Fruit fly (Drosophila melanogaster) whole organism, embryonic: Measurements from ENCODE around the gene SmydA-9.

ENCODE experiments used
- ATbp ChIP-seq: fragments of 200-800 bp; sonication (Bioruptor generic); optimal IDR thresholded peaks from 2 replicates; lab custom pipeline; 2017; ENCODE audit warnings: missing biosample characterization, mild to moderate bottlenecking, missing genetic modification characterization, missing genetic modification reagents
- Bgb ChIP-seq: fragments of 200-800 bp; sonication (Bioruptor generic); IDR thresholded peaks from 2 replicates; pipeline ENCODE4 v1.3.6; 2022; ENCODE audit warnings: missing biosample characterization, missing genetic modification characterization; ENCODE audit not compliant: partially characterized antibody
- C15 ChIP-seq: fragments of 200-800 bp; sonication (Bioruptor generic); IDR thresholded peaks from 3 replicates; pipeline ENCODE4 v1.3.6; 2022; ENCODE audit warnings: missing biosample characterization, missing genetic modification characterization
- CG10431 ChIP-seq: fragments of 200-800 bp; sonication (Bioruptor generic); optimal IDR thresholded peaks from 3 replicates; lab custom pipeline; 2018; ENCODE audit warnings: missing biosample characterization, mild to moderate bottlenecking, missing genetic modification characterization
- CG13287 ChIP-seq: fragments of 200-800 bp; sonication (Bioruptor generic); IDR thresholded peaks from 2 replicates; pipeline ENCODE4 v1.3.6; 2022; ENCODE audit warnings: missing biosample characterization, missing genetic modification characterization; ENCODE audit not compliant: partially characterized antibody
- CG13296 ChIP-seq: fragments of 200-800 bp; sonication (Bioruptor generic); optimal IDR thresholded peaks from 3 replicates; lab custom pipeline; 2018; ENCODE audit warnings: missing biosample characterization, mild to moderate bottlenecking, missing genetic modification characterization
- CG14710 ChIP-seq: fragments of 200-800 bp; sonication (Bioruptor generic); optimal IDR thresholded peaks from 3 replicates; lab custom pipeline; 2019; ENCODE audit warnings: missing biosample characterization, mild to moderate bottlenecking, missing genetic modification characterization, moderate library complexity
- CG15479 ChIP-seq: fragments of 200-800 bp; sonication (Bioruptor generic); optimal IDR thresholded peaks from 3 replicates; lab custom pipeline; 2019; ENCODE audit warnings: missing biosample characterization, mild to moderate bottlenecking, missing genetic modification characterization, moderate library complexity
- CG15514 ChIP-seq: fragments of 200-800 bp; sonication (Bioruptor generic); optimal IDR thresholded peaks from 3 replicates; lab custom pipeline; 2017; ENCODE audit warnings: missing biosample characterization, missing genetic modification characterization, mild to moderate bottlenecking, moderate library complexity, missing genetic modification reagents
- CG16813 ChIP-seq: fragments of 200-800 bp; sonication (Bioruptor generic); IDR thresholded peaks from 3 replicates; pipeline ENCODE4 v1.3.6; 2022; ENCODE audit warnings: missing biosample characterization, missing genetic modification characterization; ENCODE audit not compliant: partially characterized antibody
- CG17328 ChIP-seq: fragments of 200-800 bp; sonication (Bioruptor generic); IDR thresholded peaks from 2 replicates; pipeline ENCODE4 v1.3.6; 2022; ENCODE audit warnings: missing biosample characterization, missing genetic modification characterization
- CG2199 ChIP-seq: fragments of 200-800 bp; sonication (Bioruptor generic); IDR thresholded peaks from 3 replicates; pipeline ENCODE4 v1.3.6; 2022; ENCODE audit warnings: missing biosample characterization, missing genetic modification characterization
- CG2712 ChIP-seq: fragments of 200-800 bp; optimal IDR thresholded peaks from 3 replicates; lab custom pipeline; 2019; ENCODE audit warnings: missing biosample characterization, mild to moderate bottlenecking, missing genetic modification characterization, moderate library complexity
- CG2875 ChIP-seq: fragments of 200-800 bp; sonication (Bioruptor generic); optimal IDR thresholded peaks from 2 replicates; lab custom pipeline; 2017; ENCODE audit warnings: missing biosample characterization, mild to moderate bottlenecking, missing genetic modification characterization, missing genetic modification reagents
- CG31388 ChIP-seq: fragments of 200-800 bp; sonication (Bioruptor generic); optimal IDR thresholded peaks from 2 replicates; lab custom pipeline; 2016; ENCODE audit warnings: missing biosample characterization, missing genetic modification characterization
- CG32772 ChIP-seq: fragments of 200-800 bp; sonication (Bioruptor generic); IDR thresholded peaks from 2 replicates; pipeline ENCODE4 v1.3.6; 2022; ENCODE audit warnings: missing biosample characterization, missing genetic modification characterization
- CG4282 ChIP-seq: fragments of 200-800 bp; sonication (Bioruptor generic); optimal IDR thresholded peaks from 2 replicates; lab custom pipeline; 2016; ENCODE audit warnings: missing biosample characterization, missing genetic modification characterization
- CG4404 ChIP-seq: fragments of 200-800 bp; sonication (Bioruptor generic); IDR thresholded peaks from 2 replicates; pipeline ENCODE4 v1.3.6; 2022; ENCODE audit warnings: missing biosample characterization, missing genetic modification characterization
- CG4854 ChIP-seq: fragments of 200-800 bp; sonication (Bioruptor generic); optimal IDR thresholded peaks from 2 replicates; lab custom pipeline; 2016; ENCODE audit warnings: missing biosample characterization, missing genetic modification characterization, inconsistent platforms
- CG6689 ChIP-seq: fragments of 200-800 bp; sonication (Bioruptor generic); IDR thresholded peaks from 2 replicates; pipeline ENCODE4 v1.3.6; 2022; ENCODE audit warnings: missing biosample characterization, missing genetic modification characterization
- CG6813 ChIP-seq: fragments of 200-800 bp; sonication (Bioruptor generic); optimal IDR thresholded peaks from 2 replicates; lab custom pipeline; 2017; ENCODE audit warnings: missing biosample characterization, missing genetic modification characterization, mild to moderate bottlenecking, moderate library complexity, missing genetic modification reagents
- CG8359 ChIP-seq: fragments of 200-800 bp; sonication (Bioruptor generic); optimal IDR thresholded peaks from 2 replicates; lab custom pipeline; 2017; ENCODE audit warnings: missing biosample characterization, mild to moderate bottlenecking, missing genetic modification characterization, borderline replicate concordance
- CG8944 ChIP-seq: fragments of 200-800 bp; sonication (Bioruptor generic); optimal IDR thresholded peaks from 3 replicates; lab custom pipeline; 2016; ENCODE audit warnings: missing biosample characterization, missing genetic modification characterization
- Chrac-16 ChIP-seq: fragments of 200-800 bp; sonication (Bioruptor generic); optimal IDR thresholded peaks from 3 replicates; lab custom pipeline; 2016; ENCODE audit warnings: missing biosample characterization, missing genetic modification characterization
- Dip3 ChIP-seq: fragments of 200-800 bp; sonication (Bioruptor generic); optimal IDR thresholded peaks from 3 replicates; lab custom pipeline; 2016; ENCODE audit warnings: missing biosample characterization, missing genetic modification characterization
- Fer1 ChIP-seq: fragments of 200-800 bp; sonication (Bioruptor generic); optimal IDR thresholded peaks from 2 replicates; lab custom pipeline; 2017; ENCODE audit warnings: missing biosample characterization, mild to moderate bottlenecking, missing genetic modification characterization
- H15 ChIP-seq: fragments of 200-800 bp; sonication (Bioruptor generic); IDR thresholded peaks from 3 replicates; pipeline ENCODE4 v1.3.6; 2022; ENCODE audit warnings: missing biosample characterization, missing genetic modification characterization
- Lpt ChIP-seq: fragments of >200 bp; optimal IDR thresholded peaks from 2 replicates; lab custom pipeline; 2018; ENCODE audit warnings: missing biosample characterization, missing genetic modification characterization
- Sox102F ChIP-seq: fragments of 200-800 bp; sonication (Bioruptor generic); optimal IDR thresholded peaks from 2 replicates; lab custom pipeline; 2018; ENCODE audit warnings: missing biosample characterization, mild to moderate bottlenecking, missing genetic modification characterization, moderate library complexity
- TFAM ChIP-seq: fragments of 200-800 bp; sonication (Bioruptor generic); optimal IDR thresholded peaks from 2 replicates; lab custom pipeline; 2017; ENCODE audit warnings: missing biosample characterization, missing genetic modification characterization, inconsistent platforms
- Taf1 ChIP-seq: fragments of 200-800 bp; sonication (Bioruptor generic); IDR thresholded peaks from 2 replicates; pipeline ENCODE4 v1.3.6; 2022; ENCODE audit warnings: missing biosample characterization, missing genetic modification characterization
- amos ChIP-seq: fragments of 200-800 bp; sonication (Bioruptor generic); IDR thresholded peaks from 2 replicates; pipeline ENCODE4 v1.3.6; 2022; ENCODE audit warnings: missing biosample characterization, missing genetic modification characterization; ENCODE audit not compliant: partially characterized antibody
- br ChIP-seq: fragments of >200 bp; optimal IDR thresholded peaks from 2 replicates; lab custom pipeline; 2017
- cato ChIP-seq: fragments of 200-800 bp; sonication (Bioruptor generic); optimal IDR thresholded peaks from 2 replicates; lab custom pipeline; 2016; ENCODE audit warnings: missing biosample characterization, missing genetic modification characterization, borderline replicate concordance
- dmrt11E ChIP-seq: fragments of 200-800 bp; sonication (Bioruptor generic); optimal IDR thresholded peaks from 3 replicates; lab custom pipeline; 2018; ENCODE audit warnings: missing biosample characterization, mild to moderate bottlenecking, missing genetic modification characterization, moderate library complexity
- emc ChIP-seq: fragments of 200-800 bp; sonication (Bioruptor generic); optimal IDR thresholded peaks from 2 replicates; lab custom pipeline; 2016; ENCODE audit warnings: missing biosample characterization, missing genetic modification characterization
- ewg ChIP-seq: fragments of 200-800 bp; sonication (Bioruptor generic); optimal IDR thresholded peaks from 3 replicates; lab custom pipeline; 2017; ENCODE audit warnings: mild to moderate bottlenecking, missing biosample characterization, missing genetic modification reagents, missing genetic modification characterization
- fru ChIP-seq: fragments of >200 bp; optimal IDR thresholded peaks from 2 replicates; lab custom pipeline; 2017
- grn ChIP-seq: fragments of 200-800 bp; sonication (Bioruptor generic); optimal IDR thresholded peaks from 3 replicates; lab custom pipeline; 2017; ENCODE audit warnings: missing biosample characterization, missing genetic modification characterization
- gsb ChIP-seq: fragments of 200-800 bp; sonication (Bioruptor generic); IDR thresholded peaks from 2 replicates; pipeline ENCODE4 v1.3.6; 2022; ENCODE audit warnings: missing biosample characterization, missing genetic modification characterization
- insv ChIP-seq, 2 experiments: fragments of 200-800 bp; sonication (Bioruptor generic); optimal IDR thresholded peaks; 3 replicates each; lab custom pipeline; 2016 to 2018; ENCODE audit warnings: missing biosample characterization in 2 of 2, missing genetic modification characterization in 2 of 2
- inv ChIP-seq: fragments of 200-800 bp; sonication (Bioruptor generic); IDR thresholded peaks from 2 replicates; pipeline ENCODE4 v1.3.6; 2022; ENCODE audit warnings: missing biosample characterization, missing genetic modification characterization; ENCODE audit not compliant: partially characterized antibody
- lov ChIP-seq, 2 experiments: fragments of 200-800 bp in 1 of 2; fragments of >200 bp in 1 of 2; sonication (Bioruptor generic) in 1 of 2; IDR thresholded peaks in 1 of 2; optimal IDR thresholded peaks in 1 of 2; 2 replicates in 1 of 2; 3 replicates in 1 of 2; pipeline versions ENCODE4 v1.3.6 to Lab custom; 2017 to 2022; ENCODE audit warnings: missing biosample characterization in 1 of 2, missing genetic modification characterization in 1 of 2
- row ChIP-seq: fragments of 200-800 bp; sonication (Bioruptor generic); IDR thresholded peaks from 3 replicates; pipeline ENCODE4 v1.3.6; 2022; ENCODE audit warnings: missing biosample characterization, missing genetic modification characterization
- sc ChIP-seq, 3 experiments: fragments of >200 bp in 2 of 3; fragments of 200-800 bp in 1 of 3; sonication (Bioruptor generic) in 1 of 3; optimal IDR thresholded peaks; 2 replicates in 2 of 3; 3 replicates in 1 of 3; lab custom pipeline; 2017; ENCODE audit warnings: mild to moderate bottlenecking in 1 of 3, missing biosample characterization in 1 of 3, missing genetic modification characterization in 1 of 3, missing genetic modification reagents in 1 of 3
- sna ChIP-seq: fragments of 200-800 bp; sonication (Bioruptor generic); IDR thresholded peaks from 2 replicates; pipeline ENCODE4 v1.3.6; 2022; ENCODE audit warnings: missing biosample characterization, missing genetic modification characterization; ENCODE audit not compliant: partially characterized antibody
- sqz ChIP-seq: fragments of 200-800 bp; sonication (Bioruptor generic); optimal IDR thresholded peaks from 3 replicates; lab custom pipeline; 2018; ENCODE audit warnings: missing biosample characterization, mild to moderate bottlenecking, missing genetic modification characterization
- sr ChIP-seq: fragments of 200-800 bp; sonication (Bioruptor generic); IDR thresholded peaks from 3 replicates; pipeline ENCODE4 v1.3.6; 2022; ENCODE audit warnings: missing biosample characterization, missing genetic modification characterization
- unc-4 ChIP-seq: fragments of 200-800 bp; sonication (Bioruptor generic); IDR thresholded peaks from 2 replicates; pipeline ENCODE4 v1.3.6; 2022; ENCODE audit warnings: missing biosample characterization, missing genetic modification characterization; ENCODE audit not compliant: partially characterized antibody
- zf30C ChIP-seq: fragments of 200-800 bp; sonication (Bioruptor generic); optimal IDR thresholded peaks from 3 replicates; lab custom pipeline; 2018; ENCODE audit warnings: missing biosample characterization, mild to moderate bottlenecking, missing genetic modification characterization

SmydA-9 gene

dm6 chrX:9163110-9163509 is 47.6 kb downstream of the SmydA-9 start, which contains the start of gene mei-P26 (continued):
- TF ChIP-seq sc (optimal IDR thresholded peaks at IDR 0.05; lab: Kevin White, UChicago) (no peak), sc (GFP tag; optimal IDR thresholded peaks at IDR 0.05; lab: Kevin White, UChicago) (no peak), Taf1 (GFP tag; lab: Robert Waterston, UW) (no peak), Bgb (GFP tag; lab: Robert Waterston, UW) (peak; percentile 91), grn (no peak), CG4854 (GFP tag; lab: Kevin White, UChicago) (no peak), emc (GFP tag; lab: Kevin White, UChicago) (no peak), fru (lab: Kevin White, UChicago) (no peak), ewg (GFP tag; lab: Kevin White, UChicago) (no peak), CG32772 (no peak), cato (GFP tag; lab: Kevin White, UChicago) (no peak), Sox102F (GFP tag; lab: Kevin White, UChicago) (no peak), zf30C (no peak), insv (GFP tag; optimal IDR thresholded peaks at IDR 0.05; lab: Kevin White, UChicago) (no peak), H15 (GFP tag; lab: Robert Waterston, UW) (no peak), sr (0 out of 3 replicates have a peak, but pooled peaks have one; percentile 11), C15 (GFP tag; lab: Robert Waterston, UW) (no peak), gsb (GFP tag; lab: Robert Waterston, UW) (no peak), CG15514 (GFP tag; lab: Kevin White, UChicago) (peak; percentile 21), row (peak; percentile 49; the same call in 2 of the 3 replicates), sna (GFP tag; lab: Robert Waterston, UW) (peak; percentile 60; the same call in 1 of the 2 replicates), CG16813 (peak; percentile 78), dmrt11E (tag; lab: Kevin White, UChicago) (no peak), CG10431 (GFP tag; lab: Kevin White, UChicago) (no peak), amos (peak; percentile 92), Dip3 (no peak), CG6689 (GFP tag; lab: Robert Waterston, UW) (no peak), br (lab: Kevin White, UChicago) (no peak), lov (optimal IDR thresholded peaks at IDR 0.05; lab: Kevin White, UChicago) (no peak), lov (GFP tag; IDR thresholded peaks at IDR 0.05; lab: Robert Waterston, UW) (no peak), CG4404 (GFP tag; lab: Robert Waterston, UW) (no peak), CG14710 (tag; lab: Kevin White, UChicago) (peak; percentile 26), CG6813 (GFP tag; lab: Kevin White, UChicago) (no peak), CG4282 (no peak), sqz (GFP tag; lab: Kevin White, UChicago) (no peak), CG8359 (GFP tag; lab: Kevin White, UChicago) (no peak), inv (GFP tag; lab: Robert Waterston, UW) (peak; percentile 78), Lpt (no peak), CG2199 (no peak), ATbp (GFP tag; lab: Kevin White, UChicago) (no peak), CG15479 (no peak), unc-4 (GFP tag; lab: Robert Waterston, UW) (peak; percentile 84), CG13296 (GFP tag; lab: Kevin White, UChicago) (peak; percentile 21), CG8944 (no peak), Chrac-16 (no peak), CG17328 (GFP tag; lab: Robert Waterston, UW) (no peak), TFAM (GFP tag; lab: Kevin White, UChicago) (no peak), CG2712 (tag; lab: Kevin White, UChicago) (peak; percentile 22), CG31388 (no peak), CG2875 (GFP tag; lab: Kevin White, UChicago) (no peak), CG13287 (GFP tag; lab: Robert Waterston, UW) (peak; percentile 86), Fer1 (no peak)
